Worm (Caenorhabditis elegans) whole organism, mixed stage, embryonic: ENCODE measurements around the gene php-3.

Experiments
- M03D4.4 ChIP-seq: sonication (generic microtip); optimal IDR thresholded peaks from 2 replicates; lab custom pipeline; 2017; ENCODE audit warnings: mild to moderate bottlenecking, missing genetic modification characterization, missing compliant biosample characterization
- bed-3 ChIP-seq: fragments of 200-800 bp; sonication (Bioruptor generic); optimal IDR thresholded peaks from 3 replicates; lab custom pipeline; 2018; ENCODE audit warnings: mild to moderate bottlenecking, missing genetic modification characterization, moderate library complexity, missing compliant biosample characterization
- blmp-1 ChIP-seq: fragments of 150-350 bp; optimal IDR thresholded peaks from 2 replicates; lab custom pipeline; 2014; ENCODE audit warnings: missing biosample characterization, missing genetic modification characterization
- ceh-39 ChIP-seq: fragments of 150-350 bp; optimal IDR thresholded peaks from 2 replicates; lab custom pipeline; 2014; ENCODE audit warnings: missing biosample characterization, missing genetic modification characterization
- ceh-43 ChIP-seq: fragments of 200-800 bp; sonication (Bioruptor generic); optimal IDR thresholded peaks from 2 replicates; lab custom pipeline; 2018; ENCODE audit warnings: mild to moderate bottlenecking, missing genetic modification characterization, moderate library complexity, missing compliant biosample characterization
- ceh-83 ChIP-seq: fragments of 200-800 bp; sonication (Bioruptor generic); optimal IDR thresholded peaks from 2 replicates; lab custom pipeline; 2018; ENCODE audit warnings: mild to moderate bottlenecking, missing genetic modification characterization, missing compliant biosample characterization
- drap-1 ChIP-seq: fragments of 200-800 bp; sonication (Bioruptor generic); optimal IDR thresholded peaks from 3 replicates; lab custom pipeline; 2018; ENCODE audit warnings: mild to moderate bottlenecking, missing genetic modification characterization, missing compliant biosample characterization
- elt-1 ChIP-seq: sonication (generic microtip); optimal IDR thresholded peaks from 2 replicates; lab custom pipeline; 2017; ENCODE audit warnings: missing genetic modification characterization, mild to moderate bottlenecking, missing compliant biosample characterization, antibody characterized with exemption, moderate library complexity, borderline replicate concordance; ENCODE audit not compliant: insufficient read depth
- ham-2 ChIP-seq: fragments of 200-800 bp; sonication (Bioruptor generic); optimal IDR thresholded peaks from 2 replicates; lab custom pipeline; 2018; ENCODE audit warnings: mild to moderate bottlenecking, missing genetic modification characterization, missing compliant biosample characterization
- lin-32 ChIP-seq: fragments of 200-800 bp; sonication (Bioruptor generic); optimal IDR thresholded peaks from 2 replicates; lab custom pipeline; 2018; ENCODE audit warnings: mild to moderate bottlenecking, missing genetic modification characterization, missing compliant biosample characterization
- lsy-2 ChIP-seq: fragments of 150-350 bp; optimal IDR thresholded peaks from 2 replicates; lab custom pipeline; 2014; ENCODE audit warnings: missing biosample characterization, missing genetic modification characterization
- mab-5 ChIP-seq: fragments of 150-350 bp; optimal IDR thresholded peaks from 2 replicates; lab custom pipeline; 2014; ENCODE audit warnings: missing biosample characterization, missing genetic modification characterization
- mep-1 ChIP-seq: fragments of 150-350 bp; optimal IDR thresholded peaks from 2 replicates; lab custom pipeline; 2017; ENCODE audit warnings: missing biosample characterization, missing genetic modification reagents, missing genetic modification characterization, inconsistent platforms
- mls-2 ChIP-seq: sonication (generic microtip); optimal IDR thresholded peaks from 2 replicates; lab custom pipeline; 2016; ENCODE audit warnings: mild to moderate bottlenecking, missing genetic modification characterization, moderate library complexity, missing compliant biosample characterization
- nhr-12 ChIP-seq: fragments of 150-350 bp; optimal IDR thresholded peaks from 2 replicates; lab custom pipeline; 2014; ENCODE audit warnings: missing biosample characterization, missing genetic modification characterization
- nhr-76 ChIP-seq: sonication (generic microtip); optimal IDR thresholded peaks from 2 replicates; lab custom pipeline; 2017; ENCODE audit warnings: missing biosample characterization, missing genetic modification characterization
- pha-4 ChIP-seq: fragments of 150-350 bp; optimal IDR thresholded peaks from 2 replicates; lab custom pipeline; 2018; ENCODE audit warnings: missing biosample characterization, missing genetic modification reagents, missing genetic modification characterization
- sem-2 ChIP-seq: fragments of 200-800 bp; sonication (Bioruptor generic); optimal IDR thresholded peaks from 2 replicates; lab custom pipeline; 2018; ENCODE audit warnings: mild to moderate bottlenecking, missing genetic modification characterization, missing compliant biosample characterization
- sptf-1 ChIP-seq: sonication (generic microtip); optimal IDR thresholded peaks from 2 replicates; lab custom pipeline; 2017; ENCODE audit warnings: mild to moderate bottlenecking, missing genetic modification characterization, moderate library complexity, missing compliant biosample characterization
- unc-120 ChIP-seq: sonication (generic microtip); optimal IDR thresholded peaks from 2 replicates; lab custom pipeline; 2017; ENCODE audit warnings: missing genetic modification characterization, missing compliant biosample characterization; ENCODE audit not compliant: poor library complexity, severe bottlenecking
- unc-62 ChIP-seq: fragments of 150-350 bp; optimal IDR thresholded peaks from 2 replicates; lab custom pipeline; 2014; ENCODE audit warnings: missing biosample characterization, missing genetic modification reagents, missing genetic modification characterization
- zip-8 ChIP-seq: fragments of 150-350 bp; optimal IDR thresholded peaks from 2 replicates; lab custom pipeline; 2014; ENCODE audit warnings: missing biosample characterization, missing genetic modification characterization
- ztf-11 ChIP-seq: fragments of 150-350 bp; optimal IDR thresholded peaks from 2 replicates; lab custom pipeline; 2014; ENCODE audit warnings: missing biosample characterization, missing genetic modification characterization

The php-3 gene

ce11 chrIII:12030669-12031068 is 46.7 kb downstream of the php-3 start, which contains the start of gene Y79H2A.2:
Gene Y79H2A.2 (minus strand): TSS chrIII:12030769.
- TF ChIP-seq lin-32 (GFP tag; lab: Kevin White, UChicago) (no peak), mab-5 (tag; lab: Kevin White, UChicago) (no peak), pha-4 (no peak), unc-120 (tag; lab: Kevin White, UChicago) (no peak), M03D4.4 (no peak), sem-2 (GFP tag; lab: Kevin White, UChicago) (no peak), ztf-11 (no peak), nhr-12 (tag; lab: Kevin White, UChicago) (no peak), zip-8 (tag; lab: Kevin White, UChicago) (no peak), mep-1 (tag; lab: Kevin White, UChicago) (no peak), blmp-1 (tag; lab: Kevin White, UChicago) (no peak), ceh-39 (tag; lab: Kevin White, UChicago) (no peak), elt-1 (no peak), lsy-2 (tag; lab: Kevin White, UChicago) (no peak), nhr-76 (tag; lab: Kevin White, UChicago) (no peak), sptf-1 (tag; lab: Kevin White, UChicago) (no peak), bed-3 (no peak), drap-1 (GFP tag; lab: Kevin White, UChicago) (no peak), mls-2 (tag; lab: Kevin White, UChicago) (no peak), unc-62 (no peak)

ce11 chrIII:12028769-12029168 is 48.6 kb downstream of the php-3 start, which contains the start of gene Y79H2A.12:
Gene Y79H2A.12 (minus strand): TSS chrIII:12028869.
- TF ChIP-seq unc-62 (no peak), nhr-12 (tag; lab: Kevin White, UChicago) (no peak), ham-2 (GFP tag; lab: Kevin White, UChicago) (no peak), sptf-1 (tag; lab: Kevin White, UChicago) (no peak), ceh-39 (tag; lab: Kevin White, UChicago) (no peak), mab-5 (tag; lab: Kevin White, UChicago) (no peak), ceh-83 (GFP tag; lab: Kevin White, UChicago) (no peak), ceh-43 (GFP tag; lab: Kevin White, UChicago) (no peak)
